Fruit fly (Drosophila melanogaster) whole organism, embryonic: ENCODE results near the gene CG6800.
A peak's percentile ranks its signal among the peaks of the same experiment; 100 is the strongest.

Source experiments
- ATbp ChIP-seq: fragments of 200-800 bp; sonication (Bioruptor generic); optimal IDR thresholded peaks from 2 replicates; lab custom pipeline; 2017; ENCODE audit warnings: missing biosample characterization, mild to moderate bottlenecking, missing genetic modification characterization, missing genetic modification reagents
- Adf1 ChIP-seq: fragments of 200-800 bp; sonication (Bioruptor generic); IDR thresholded peaks from 2 replicates; pipeline ENCODE4 v1.3.6; 2022; ENCODE audit warnings: missing biosample characterization, missing genetic modification characterization
- Antp ChIP-seq: fragments of 200-800 bp; sonication (Bioruptor generic); optimal IDR thresholded peaks from 3 replicates; lab custom pipeline; 2016; ENCODE audit warnings: missing biosample characterization, missing genetic modification characterization
- Asciz ChIP-seq: fragments of 200-800 bp; sonication (Bioruptor generic); optimal IDR thresholded peaks from 2 replicates; lab custom pipeline; 2017; ENCODE audit warnings: missing biosample characterization, mild to moderate bottlenecking, missing genetic modification characterization, missing genetic modification reagents
- B-H1 ChIP-seq: fragments of 200-800 bp; sonication (Bioruptor generic); IDR thresholded peaks from 3 replicates; pipeline ENCODE4 v1.3.6; 2022; ENCODE audit warnings: missing biosample characterization, missing genetic modification characterization
- Blimp-1 ChIP-seq: fragments of 200-800 bp; sonication (Bioruptor generic); optimal IDR thresholded peaks from 3 replicates; lab custom pipeline; 2018; ENCODE audit warnings: missing biosample characterization, missing genetic modification characterization, mild to moderate bottlenecking, moderate library complexity, missing genetic modification reagents
- Bteb2 ChIP-seq: fragments of 200-800 bp; sonication (Bioruptor generic); optimal IDR thresholded peaks from 2 replicates; lab custom pipeline; 2016; ENCODE audit warnings: missing biosample characterization, missing genetic modification characterization
- CG10209 ChIP-seq: fragments of 200-800 bp; sonication (Bioruptor generic); optimal IDR thresholded peaks from 3 replicates; lab custom pipeline; 2017; ENCODE audit warnings: missing biosample characterization, mild to moderate bottlenecking, missing genetic modification characterization, missing genetic modification reagents
- CG10431 ChIP-seq: fragments of 200-800 bp; sonication (Bioruptor generic); optimal IDR thresholded peaks from 3 replicates; lab custom pipeline; 2018; ENCODE audit warnings: missing biosample characterization, mild to moderate bottlenecking, missing genetic modification characterization
- CG10979 ChIP-seq: fragments of 200-800 bp; sonication (Bioruptor generic); optimal IDR thresholded peaks from 2 replicates; lab custom pipeline; 2018; ENCODE audit warnings: missing biosample characterization, mild to moderate bottlenecking, missing genetic modification characterization, moderate library complexity
- CG11504 ChIP-seq: fragments of 200-800 bp; sonication (Bioruptor generic); optimal IDR thresholded peaks from 3 replicates; lab custom pipeline; 2019; ENCODE audit warnings: missing biosample characterization, mild to moderate bottlenecking, missing genetic modification characterization, moderate library complexity
- CG1233 ChIP-seq: fragments of 200-800 bp; sonication (Bioruptor generic); optimal IDR thresholded peaks from 4 replicates; lab custom pipeline; 2018; ENCODE audit warnings: missing biosample characterization, mild to moderate bottlenecking, missing genetic modification characterization
- CG12942 ChIP-seq: fragments of 200-800 bp; sonication (Bioruptor generic); optimal IDR thresholded peaks from 3 replicates; lab custom pipeline; 2016; ENCODE audit warnings: missing biosample characterization, missing genetic modification characterization
- CG15269 ChIP-seq: fragments of 200-800 bp; sonication (Bioruptor generic); optimal IDR thresholded peaks from 2 replicates; lab custom pipeline; 2018; ENCODE audit warnings: missing biosample characterization, mild to moderate bottlenecking, missing genetic modification characterization, moderate library complexity
- CG15696 ChIP-seq: fragments of 200-800 bp; sonication (Bioruptor generic); optimal IDR thresholded peaks from 2 replicates; lab custom pipeline; 2019; ENCODE audit warnings: missing biosample characterization, mild to moderate bottlenecking, missing genetic modification characterization, moderate library complexity
- CG16779 ChIP-seq: fragments of 200-800 bp; sonication (Bioruptor generic); IDR thresholded peaks from 2 replicates; pipeline ENCODE4 v1.3.6; 2022; ENCODE audit warnings: missing biosample characterization, missing genetic modification characterization
- CG1792 ChIP-seq: fragments of 200-800 bp; sonication (Bioruptor generic); optimal IDR thresholded peaks from 2 replicates; lab custom pipeline; 2016; ENCODE audit warnings: missing biosample characterization, missing genetic modification characterization
- CG18011 ChIP-seq: fragments of 200-800 bp; sonication (Bioruptor generic); optimal IDR thresholded peaks from 2 replicates; lab custom pipeline; 2017; ENCODE audit warnings: missing biosample characterization, missing genetic modification characterization, mild to moderate bottlenecking, moderate library complexity, missing genotype
- CG2202 ChIP-seq: fragments of 200-800 bp; sonication (Bioruptor generic); optimal IDR thresholded peaks from 2 replicates; lab custom pipeline; 2018; ENCODE audit warnings: missing biosample characterization, mild to moderate bottlenecking, missing genetic modification characterization
- CG2712 ChIP-seq: fragments of 200-800 bp; optimal IDR thresholded peaks from 3 replicates; lab custom pipeline; 2019; ENCODE audit warnings: missing biosample characterization, mild to moderate bottlenecking, missing genetic modification characterization, moderate library complexity
- CG2889 ChIP-seq: fragments of 200-800 bp; sonication (Bioruptor generic); IDR thresholded peaks from 3 replicates; pipeline ENCODE4 v1.3.6; 2022; ENCODE audit warnings: missing biosample characterization, missing genetic modification characterization
- CG30431 ChIP-seq: fragments of 200-800 bp; sonication (Bioruptor generic); optimal IDR thresholded peaks from 2 replicates; lab custom pipeline; 2017; ENCODE audit warnings: missing biosample characterization, missing genetic modification characterization
- CG3065 ChIP-seq: fragments of 200-800 bp; sonication (Bioruptor generic); optimal IDR thresholded peaks from 2 replicates; lab custom pipeline; 2016; ENCODE audit warnings: missing biosample characterization, missing genetic modification characterization
- CG31224 ChIP-seq: fragments of 200-800 bp; sonication (Bioruptor generic); IDR thresholded peaks from 2 replicates; pipeline ENCODE4 v1.3.6; 2022; ENCODE audit warnings: missing biosample characterization, missing genetic modification characterization
- CG33213 ChIP-seq: fragments of 200-800 bp; sonication (Bioruptor generic); optimal IDR thresholded peaks from 3 replicates; lab custom pipeline; 2016; ENCODE audit warnings: missing biosample characterization, missing genetic modification characterization
- CG3838 ChIP-seq: fragments of 200-800 bp; sonication (Bioruptor generic); optimal IDR thresholded peaks from 3 replicates; lab custom pipeline; 2016; ENCODE audit warnings: missing biosample characterization, missing genetic modification characterization
- CG42726 ChIP-seq: fragments of 200-800 bp; sonication (Bioruptor generic); IDR thresholded peaks from 2 replicates; pipeline ENCODE4 v1.3.6; 2022; ENCODE audit warnings: missing biosample characterization, missing genetic modification characterization; ENCODE audit not compliant: partially characterized antibody
- CG4617 ChIP-seq: fragments of 200-800 bp; sonication (Bioruptor generic); optimal IDR thresholded peaks from 3 replicates; lab custom pipeline; 2016; ENCODE audit warnings: missing biosample characterization, missing genetic modification characterization, borderline replicate concordance
- CG7987 ChIP-seq: fragments of 200-800 bp; sonication (Bioruptor generic); optimal IDR thresholded peaks from 2 replicates; lab custom pipeline; 2018; ENCODE audit warnings: missing biosample characterization, mild to moderate bottlenecking, missing genetic modification characterization, moderate library complexity
- D ChIP-seq, 2 experiments: fragments of 200-800 bp in 1 of 2; fragments of >200 bp in 1 of 2; sonication (Bioruptor generic) in 1 of 2; optimal IDR thresholded peaks; 2 replicates in 1 of 2; 3 replicates in 1 of 2; lab custom pipeline; 2017; ENCODE audit warnings: mild to moderate bottlenecking in 1 of 2, missing biosample characterization in 1 of 2, missing genetic modification characterization in 1 of 2, missing genetic modification reagents in 1 of 2
- Ets97D ChIP-seq: fragments of 200-800 bp; sonication (Bioruptor generic); optimal IDR thresholded peaks from 3 replicates; lab custom pipeline; 2016; ENCODE audit warnings: missing biosample characterization, missing genetic modification characterization
- Hsf ChIP-seq: fragments of 200-800 bp; sonication (Bioruptor generic); optimal IDR thresholded peaks from 3 replicates; lab custom pipeline; 2016; ENCODE audit warnings: missing biosample characterization, missing genetic modification characterization
- Nf-YA ChIP-seq: fragments of 200-800 bp; sonication (Bioruptor generic); IDR thresholded peaks from 2 replicates; pipeline ENCODE4 v1.3.6; 2022; ENCODE audit warnings: missing biosample characterization, missing genetic modification characterization
- Ravus ChIP-seq: fragments of 200-800 bp; sonication (Bioruptor generic); IDR thresholded peaks from 2 replicates; pipeline ENCODE4 v1.3.6; 2022; ENCODE audit warnings: missing biosample characterization, missing genetic modification characterization
- Sin3A ChIP-seq: fragments of >200 bp; optimal IDR thresholded peaks from 2 replicates; lab custom pipeline; 2018
- Ssrp ChIP-seq: fragments of 200-800 bp; sonication (Bioruptor generic); optimal IDR thresholded peaks from 2 replicates; lab custom pipeline; 2018; ENCODE audit warnings: missing biosample characterization, mild to moderate bottlenecking, missing genetic modification characterization, moderate library complexity
- Tbp ChIP-seq: fragments of >200 bp; optimal IDR thresholded peaks from 2 replicates; lab custom pipeline; 2018; ENCODE audit warnings: missing biosample characterization, missing genetic modification characterization
- ara ChIP-seq: fragments of 200-800 bp; sonication (Bioruptor generic); IDR thresholded peaks from 2 replicates; pipeline ENCODE4 v1.3.6; 2022; ENCODE audit warnings: missing biosample characterization, missing genetic modification characterization
- bsh ChIP-seq, 2 experiments: fragments of 200-800 bp; sonication (Bioruptor generic); optimal IDR thresholded peaks; 2 replicates each; lab custom pipeline; 2017 to 2018; ENCODE audit warnings: mild to moderate bottlenecking in 2 of 2, missing biosample characterization in 2 of 2, missing genetic modification characterization in 2 of 2, moderate library complexity in 1 of 2
- chif ChIP-seq, 2 experiments: fragments of 200-800 bp; sonication (Bioruptor generic); optimal IDR thresholded peaks; 3 replicates each; lab custom pipeline; 2016; ENCODE audit warnings: missing biosample characterization in 2 of 2, missing genetic modification characterization in 2 of 2
- ewg ChIP-seq: fragments of 200-800 bp; sonication (Bioruptor generic); optimal IDR thresholded peaks from 3 replicates; lab custom pipeline; 2017; ENCODE audit warnings: mild to moderate bottlenecking, missing biosample characterization, missing genetic modification reagents, missing genetic modification characterization
- fd64A ChIP-seq: fragments of 200-800 bp; sonication (Bioruptor generic); optimal IDR thresholded peaks from 3 replicates; lab custom pipeline; 2018; ENCODE audit warnings: missing biosample characterization, mild to moderate bottlenecking, missing genetic modification characterization
- fru ChIP-seq: fragments of >200 bp; optimal IDR thresholded peaks from 2 replicates; lab custom pipeline; 2017
- hb ChIP-seq: fragments of 200-800 bp; sonication (Bioruptor generic); IDR thresholded peaks from 3 replicates; pipeline ENCODE4 v1.3.6; 2022; ENCODE audit warnings: missing biosample characterization, missing genetic modification characterization; ENCODE audit not compliant: partially characterized antibody
- lab ChIP-seq: fragments of 200-800 bp; sonication (Bioruptor generic); optimal IDR thresholded peaks from 3 replicates; lab custom pipeline; 2017; ENCODE audit warnings: missing biosample characterization, missing genetic modification characterization, mild to moderate bottlenecking, moderate library complexity, missing genetic modification reagents
- sens ChIP-seq: fragments of 200-800 bp; sonication (Bioruptor generic); peaks from one replicate; lab custom pipeline; 2016; ENCODE audit warnings: missing biosample characterization, missing genetic modification characterization
- sens-2 ChIP-seq: fragments of 200-800 bp; sonication (Bioruptor generic); IDR thresholded peaks from 2 replicates; pipeline ENCODE4 v1.3.6; 2022; ENCODE audit warnings: missing biosample characterization, missing genetic modification characterization
- sisA ChIP-seq: fragments of 200-800 bp; sonication (Bioruptor generic); IDR thresholded peaks from 2 replicates; pipeline ENCODE4 v1.3.6; 2022; ENCODE audit warnings: missing biosample characterization, missing genetic modification characterization
- slbo ChIP-seq: fragments of 200-800 bp; sonication (Bioruptor generic); IDR thresholded peaks from 2 replicates; pipeline ENCODE4 v1.3.6; 2022; ENCODE audit warnings: missing biosample characterization, missing genetic modification characterization
- sqz ChIP-seq: fragments of 200-800 bp; sonication (Bioruptor generic); optimal IDR thresholded peaks from 3 replicates; lab custom pipeline; 2018; ENCODE audit warnings: missing biosample characterization, mild to moderate bottlenecking, missing genetic modification characterization
- tio ChIP-seq: fragments of 200-800 bp; sonication (Bioruptor generic); optimal IDR thresholded peaks from 2 replicates; lab custom pipeline; 2017; ENCODE audit warnings: missing biosample characterization, missing genetic modification characterization, inconsistent platforms
- vfl ChIP-seq: fragments of 200-800 bp; sonication (Bioruptor generic); optimal IDR thresholded peaks from 2 replicates; lab custom pipeline; 2016; ENCODE audit warnings: missing biosample characterization, missing genetic modification characterization
- zfh2 ChIP-seq: fragments of 200-800 bp; sonication (Bioruptor generic); optimal IDR thresholded peaks from 2 replicates; lab custom pipeline; 2016; ENCODE audit warnings: missing biosample characterization, missing genetic modification characterization

The CG6800 gene

dm6 chr3R:21822562-21822933, 46.6 kb downstream of the CG6800 start, which contains the start of gene CASK (continued):
- TF ChIP-seq CG3838 (no peak), Nf-YA (GFP tag; lab: Robert Waterston, UW) (no peak), Bteb2 (GFP tag; lab: Kevin White, UChicago) (no peak), sens-2 (GFP tag; lab: Robert Waterston, UW) (no peak), vfl (GFP tag; lab: Kevin White, UChicago) (no peak), Adf1 (no peak), CG33213 (GFP tag; lab: Kevin White, UChicago) (peak; percentile 49), lab (GFP tag; lab: Kevin White, UChicago) (peak; percentile 15), Sin3A (lab: Kevin White, UChicago) (peak; percentile 48), CG7987 (GFP tag; lab: Kevin White, UChicago) (no peak), CG10209 (GFP tag; lab: Kevin White, UChicago) (no peak), CG15269 (tag; lab: Kevin White, UChicago) (no peak), Tbp (no peak), CG42726 (no peak), CG16779 (GFP tag; lab: Robert Waterston, UW) (no peak), CG10431 (no peak), CG1792 (no peak), Ravus (GFP tag; lab: Robert Waterston, UW) (no peak), zfh2 (GFP tag; lab: Kevin White, UChicago) (peak; percentile 21), CG4617 (GFP tag; lab: Kevin White, UChicago) (peak; percentile 39), chif (GFP tag; optimal IDR thresholded peaks at IDR 0.05; lab: Kevin White, UChicago) (peak in 1 of 2 experiments; percentile 9), CG30431 (GFP tag; lab: Kevin White, UChicago) (no peak), tio (GFP tag; lab: Kevin White, UChicago) (no peak), B-H1 (no peak), CG11504 (tag; lab: Kevin White, UChicago) (peak; percentile 44), CG2889 (GFP tag; lab: Robert Waterston, UW) (no peak), CG31224 (GFP tag; lab: Robert Waterston, UW) (no peak), Hsf (GFP tag; lab: Kevin White, UChicago) (no peak), CG10979 (tag; lab: Kevin White, UChicago) (peak; percentile 3), CG2712 (peak; percentile 14), fru (no peak), ewg (no peak), sisA (GFP tag; lab: Robert Waterston, UW) (no peak), hb (GFP tag; lab: Robert Waterston, UW) (no peak), sqz (GFP tag; lab: Kevin White, UChicago) (no peak)

- TF ChIP-seq Asciz (GFP tag; lab: Kevin White, UChicago) (peak; percentile 13), slbo (GFP tag; lab: Robert Waterston, UW) (no peak), CG2202 (tag; lab: Kevin White, UChicago) (peak; percentile 25), CG15696 (tag; lab: Kevin White, UChicago) (peak; percentile 6), CG2712 (no peak), bsh (GFP tag; optimal IDR thresholded peaks at IDR 0.05; lab: Kevin White, UChicago) (peak in 1 of 2 experiments; percentile 27), Blimp-1 (peak; percentile 34), ATbp (GFP tag; lab: Kevin White, UChicago) (peak; percentile 1), D (optimal IDR thresholded peaks at IDR 0.05; lab: Kevin White, UChicago) (no peak), D (GFP tag; optimal IDR thresholded peaks at IDR 0.05; lab: Kevin White, UChicago) (peak; percentile 1), fd64A (GFP tag; lab: Kevin White, UChicago) (peak; percentile 27), CG12942 (no peak), Ssrp (tag; lab: Kevin White, UChicago) (no peak), ewg (no peak), Ets97D (no peak), CG3065 (GFP tag; lab: Kevin White, UChicago) (no peak), ara (no peak), CG18011 (GFP tag; lab: Kevin White, UChicago) (no peak), CG1233 (GFP tag; lab: Kevin White, UChicago) (peak; percentile 12), sens (GFP tag; lab: Kevin White, UChicago) (peak; percentile 63), Antp (GFP tag; lab: Kevin White, UChicago) (no peak)
Observed at dm6 chr3R:21823076-21823475, 47.1 kb downstream of the CG6800 start.
